Worm (Caenorhabditis elegans) whole organism, mixed stage, embryonic: ENCODE data around the gene lpd-9.

ENCODE experiments used
- mep-1 ChIP-seq: fragments of 150-350 bp; optimal IDR thresholded peaks from 2 replicates; lab custom pipeline; 2017; ENCODE audit warnings: missing biosample characterization, missing genetic modification reagents, missing genetic modification characterization, inconsistent platforms
- nhr-237 ChIP-seq: fragments of 150-350 bp; optimal IDR thresholded peaks from 2 replicates; lab custom pipeline; 2014; ENCODE audit warnings: missing biosample characterization, missing genetic modification characterization
- unc-39 ChIP-seq: fragments of 150-350 bp; optimal IDR thresholded peaks from 2 replicates; lab custom pipeline; 2014; ENCODE audit warnings: missing biosample characterization, missing genetic modification characterization
- zip-8 ChIP-seq: fragments of 150-350 bp; optimal IDR thresholded peaks from 2 replicates; lab custom pipeline; 2014; ENCODE audit warnings: missing biosample characterization, missing genetic modification characterization

- TF ChIP-seq unc-39 (tag; lab: Kevin White, UChicago) (no peak), mep-1 (tag; lab: Kevin White, UChicago) (no peak), nhr-237 (tag; lab: Kevin White, UChicago) (no peak), zip-8 (no peak)
These were observed 30.1 kb upstream of the lpd-9 start, which contains the start of gene srd-34 for ce11 chrV:10548981-10549380.
